Fruit fly (Drosophila melanogaster) whole organism, embryonic: Measurements from ENCODE around the gene Oct-TyrR.

ENCODE experiments used
- B-H2 ChIP-seq: fragments of 200-800 bp; sonication (Bioruptor generic); optimal IDR thresholded peaks from 2 replicates; lab custom pipeline; 2018; ENCODE audit warnings: missing biosample characterization, mild to moderate bottlenecking, missing genetic modification characterization
- BEAF-32 ChIP-seq: fragments of 200-800 bp; sonication (Bioruptor generic); optimal IDR thresholded peaks from 3 replicates; lab custom pipeline; 2017; ENCODE audit warnings: missing biosample characterization, missing genetic modification characterization, mild to moderate bottlenecking, moderate library complexity, missing genetic modification reagents
- CG10366 ChIP-seq: fragments of 200-800 bp; sonication (Bioruptor generic); IDR thresholded peaks from 2 replicates; pipeline ENCODE4 v1.3.6; 2022; ENCODE audit warnings: missing biosample characterization, missing genetic modification characterization
- CG13296 ChIP-seq: fragments of 200-800 bp; sonication (Bioruptor generic); optimal IDR thresholded peaks from 3 replicates; lab custom pipeline; 2018; ENCODE audit warnings: missing biosample characterization, mild to moderate bottlenecking, missing genetic modification characterization
- CG13624 ChIP-seq: fragments of 200-800 bp; sonication (Bioruptor generic); optimal IDR thresholded peaks from 2 replicates; lab custom pipeline; 2016; ENCODE audit warnings: missing biosample characterization, missing genetic modification characterization
- CG14441 ChIP-seq: fragments of 200-800 bp; sonication (Bioruptor generic); IDR thresholded peaks from 2 replicates; pipeline ENCODE4 v1.3.6; 2022; ENCODE audit warnings: missing biosample characterization, missing genetic modification characterization
- CG1529 ChIP-seq: fragments of 200-800 bp; sonication (Bioruptor generic); optimal IDR thresholded peaks from 3 replicates; lab custom pipeline; 2018; ENCODE audit warnings: missing biosample characterization, missing genetic modification characterization
- CG1602 ChIP-seq: fragments of 200-800 bp; sonication (Bioruptor generic); optimal IDR thresholded peaks from 3 replicates; lab custom pipeline; 2016; ENCODE audit warnings: missing biosample characterization, missing genetic modification characterization
- CG1603 ChIP-seq: fragments of 200-800 bp; sonication (Bioruptor generic); optimal IDR thresholded peaks from 2 replicates; lab custom pipeline; 2019; ENCODE audit warnings: missing biosample characterization, mild to moderate bottlenecking, missing genetic modification characterization, moderate library complexity
- CG34376 ChIP-seq: fragments of 200-800 bp; sonication (Bioruptor generic); optimal IDR thresholded peaks from 2 replicates; lab custom pipeline; 2018; ENCODE audit warnings: missing biosample characterization, mild to moderate bottlenecking, missing genetic modification characterization
- CG3995 ChIP-seq: fragments of 200-800 bp; sonication (Bioruptor generic); optimal IDR thresholded peaks from 3 replicates; lab custom pipeline; 2016; ENCODE audit warnings: missing biosample characterization, missing genetic modification characterization
- CG4282 ChIP-seq: fragments of 200-800 bp; sonication (Bioruptor generic); optimal IDR thresholded peaks from 2 replicates; lab custom pipeline; 2016; ENCODE audit warnings: missing biosample characterization, missing genetic modification characterization
- CG6683 ChIP-seq: fragments of 200-800 bp; sonication (Bioruptor generic); optimal IDR thresholded peaks from 2 replicates; lab custom pipeline; 2017; ENCODE audit warnings: missing biosample characterization, mild to moderate bottlenecking, missing genetic modification characterization, missing genetic modification reagents
- CG7963 ChIP-seq: fragments of 200-800 bp; sonication (Bioruptor generic); IDR thresholded peaks from 3 replicates; pipeline ENCODE4 v1.3.6; 2022; ENCODE audit warnings: missing biosample characterization, missing genetic modification characterization; ENCODE audit not compliant: partially characterized antibody
- CG8089 ChIP-seq: fragments of 200-800 bp; sonication (Bioruptor generic); optimal IDR thresholded peaks from 3 replicates; lab custom pipeline; 2016; ENCODE audit warnings: missing biosample characterization, missing genetic modification characterization
- CG8290 ChIP-seq, 3 experiments: fragments of 200-800 bp; sonication (Bioruptor generic); optimal IDR thresholded peaks; 2 replicates each; lab custom pipeline; 2016 to 2019; ENCODE audit warnings: missing biosample characterization in 3 of 3, missing genetic modification characterization in 3 of 3, mild to moderate bottlenecking in 2 of 3, moderate library complexity in 1 of 3
- CG9932 ChIP-seq: fragments of 200-800 bp; sonication (Bioruptor generic); IDR thresholded peaks from 2 replicates; pipeline ENCODE4 v1.3.6; 2022; ENCODE audit warnings: missing biosample characterization, missing genetic modification characterization
- CkIIα-i1 ChIP-seq: fragments of 200-800 bp; sonication (Bioruptor generic); IDR thresholded peaks from 2 replicates; pipeline ENCODE4 v1.3.6; 2022; ENCODE audit warnings: missing biosample characterization, missing genetic modification characterization
- Dref ChIP-seq: fragments of 200-800 bp; sonication (Bioruptor generic); IDR thresholded peaks from 2 replicates; pipeline ENCODE4 v1.3.6; 2022; ENCODE audit warnings: missing biosample characterization, missing genetic modification characterization
- E2f2 ChIP-seq: fragments of 200-800 bp; sonication (Bioruptor generic); IDR thresholded peaks from 2 replicates; pipeline ENCODE4 v1.3.6; 2022; ENCODE audit warnings: missing biosample characterization, missing genetic modification characterization
- Elba2 ChIP-seq: fragments of 200-800 bp; sonication (Bioruptor generic); optimal IDR thresholded peaks from 3 replicates; lab custom pipeline; 2016; ENCODE audit warnings: missing biosample characterization, missing genetic modification characterization
- H2.0 ChIP-seq: fragments of 200-800 bp; sonication (Bioruptor generic); IDR thresholded peaks from 2 replicates; pipeline ENCODE4 v1.3.6; 2022; ENCODE audit warnings: missing biosample characterization, missing genetic modification characterization
- Hand ChIP-seq: fragments of 200-800 bp; sonication (Bioruptor generic); optimal IDR thresholded peaks from 2 replicates; lab custom pipeline; 2017; ENCODE audit warnings: mild to moderate bottlenecking, missing biosample characterization, missing genetic modification reagents, missing genetic modification characterization
- Mad ChIP-seq: fragments of 200-800 bp; sonication (Bioruptor generic); optimal IDR thresholded peaks from 2 replicates; lab custom pipeline; 2016; ENCODE audit warnings: missing biosample characterization, missing genetic modification characterization
- Pdp1 ChIP-seq, 2 experiments: fragments of 200-800 bp; sonication (Bioruptor generic); optimal IDR thresholded peaks; 3 replicates each; lab custom pipeline; 2016; ENCODE audit warnings: missing biosample characterization in 2 of 2, missing genetic modification characterization in 2 of 2, mild to moderate bottlenecking in 1 of 2, moderate library complexity in 1 of 2
- Poxn ChIP-seq: fragments of 200-800 bp; sonication (Bioruptor generic); IDR thresholded peaks from 2 replicates; pipeline ENCODE4 v1.3.6; 2022; ENCODE audit warnings: missing biosample characterization, missing genetic modification characterization
- al ChIP-seq: fragments of 200-800 bp; sonication (Bioruptor generic); IDR thresholded peaks from 2 replicates; pipeline ENCODE4 v1.3.6; 2022; ENCODE audit warnings: missing biosample characterization, missing genetic modification characterization
- az2 ChIP-seq: fragments of 200-800 bp; sonication (Bioruptor generic); optimal IDR thresholded peaks from 3 replicates; lab custom pipeline; 2016; ENCODE audit warnings: missing biosample characterization, missing genetic modification characterization
- cg ChIP-seq: fragments of 200-800 bp; sonication (Bioruptor generic); optimal IDR thresholded peaks from 3 replicates; lab custom pipeline; 2019; ENCODE audit warnings: missing biosample characterization, mild to moderate bottlenecking, missing genetic modification characterization, moderate library complexity
- chm ChIP-seq: fragments of 200-800 bp; sonication (Bioruptor generic); IDR thresholded peaks from 2 replicates; pipeline ENCODE4 v1.3.6; 2022; ENCODE audit warnings: missing biosample characterization, missing genetic modification characterization
- crp ChIP-seq, 2 experiments: fragments of 200-800 bp; sonication (Bioruptor generic); optimal IDR thresholded peaks; 2 replicates in 1 of 2; 3 replicates in 1 of 2; lab custom pipeline; 2017; ENCODE audit warnings: missing biosample characterization in 2 of 2, missing genetic modification characterization in 2 of 2, mild to moderate bottlenecking in 1 of 2, moderate library complexity in 1 of 2
- cwo ChIP-seq: fragments of 200-800 bp; sonication (Bioruptor generic); optimal IDR thresholded peaks from 3 replicates; lab custom pipeline; 2017; ENCODE audit warnings: missing biosample characterization, missing genetic modification characterization, mild to moderate bottlenecking, moderate library complexity, missing genetic modification reagents
- dysf ChIP-seq: fragments of 200-800 bp; sonication (Bioruptor generic); IDR thresholded peaks from 3 replicates; pipeline ENCODE4 v1.3.6; 2022; ENCODE audit warnings: missing biosample characterization, missing genetic modification characterization
- emc ChIP-seq: fragments of 200-800 bp; sonication (Bioruptor generic); optimal IDR thresholded peaks from 2 replicates; lab custom pipeline; 2016; ENCODE audit warnings: missing biosample characterization, missing genetic modification characterization
- ems ChIP-seq: fragments of 200-800 bp; sonication (Bioruptor generic); optimal IDR thresholded peaks from 3 replicates; lab custom pipeline; 2016; ENCODE audit warnings: missing biosample characterization, missing genetic modification characterization
- en ChIP-seq: fragments of 200-800 bp; sonication (Bioruptor generic); optimal IDR thresholded peaks from 2 replicates; lab custom pipeline; 2016; ENCODE audit warnings: missing biosample characterization, missing genetic modification characterization
- fd3F ChIP-seq: fragments of 200-800 bp; sonication (Bioruptor generic); optimal IDR thresholded peaks from 2 replicates; lab custom pipeline; 2018; ENCODE audit warnings: missing biosample characterization, mild to moderate bottlenecking, missing genetic modification characterization, moderate library complexity
- ftz-f1 ChIP-seq: fragments of 200-800 bp; sonication (Bioruptor generic); optimal IDR thresholded peaks from 2 replicates; lab custom pipeline; 2016; ENCODE audit warnings: missing biosample characterization, missing genetic modification characterization
- gsb-n ChIP-seq: fragments of 200-800 bp; sonication (Bioruptor generic); optimal IDR thresholded peaks from 3 replicates; lab custom pipeline; 2018; ENCODE audit warnings: missing biosample characterization, mild to moderate bottlenecking, missing genetic modification characterization
- hth ChIP-seq: fragments of >200 bp; optimal IDR thresholded peaks from 2 replicates; lab custom pipeline; 2017; ENCODE audit warnings: inconsistent platforms
- insv ChIP-seq, 2 experiments: fragments of 200-800 bp; sonication (Bioruptor generic); optimal IDR thresholded peaks; 3 replicates each; lab custom pipeline; 2016 to 2018; ENCODE audit warnings: missing biosample characterization in 2 of 2, missing genetic modification characterization in 2 of 2
- jigr1 ChIP-seq: fragments of 200-800 bp; sonication (Bioruptor generic); IDR thresholded peaks from 3 replicates; pipeline ENCODE4 v1.3.6; 2022; ENCODE audit warnings: missing biosample characterization, missing genetic modification characterization
- kah ChIP-seq: fragments of 200-800 bp; sonication (Bioruptor generic); optimal IDR thresholded peaks from 2 replicates; lab custom pipeline; 2018; ENCODE audit warnings: missing biosample characterization, mild to moderate bottlenecking, missing genetic modification characterization
- knrl ChIP-seq: fragments of 200-800 bp; sonication (Bioruptor generic); IDR thresholded peaks from 3 replicates; pipeline ENCODE4 v1.3.6; 2022; ENCODE audit warnings: missing biosample characterization, missing genetic modification characterization; ENCODE audit not compliant: partially characterized antibody
- nerfin-1 ChIP-seq: fragments of 200-800 bp; sonication (Bioruptor generic); optimal IDR thresholded peaks from 3 replicates; lab custom pipeline; 2019; ENCODE audit warnings: missing biosample characterization, mild to moderate bottlenecking, missing genetic modification characterization, moderate library complexity
- pho ChIP-seq: fragments of 200-800 bp; sonication (Bioruptor generic); optimal IDR thresholded peaks from 2 replicates; lab custom pipeline; 2016; ENCODE audit warnings: missing biosample characterization, missing genetic modification characterization
- ranshi ChIP-seq: fragments of 200-800 bp; sonication (Bioruptor generic); IDR thresholded peaks from 2 replicates; pipeline ENCODE4 v1.3.6; 2022; ENCODE audit warnings: missing biosample characterization, missing genetic modification characterization
- repo ChIP-seq: fragments of 200-800 bp; sonication (Bioruptor generic); optimal IDR thresholded peaks from 2 replicates; lab custom pipeline; 2016; ENCODE audit warnings: missing biosample characterization, missing genetic modification characterization
- row ChIP-seq: fragments of 200-800 bp; sonication (Bioruptor generic); IDR thresholded peaks from 3 replicates; pipeline ENCODE4 v1.3.6; 2022; ENCODE audit warnings: missing biosample characterization, missing genetic modification characterization
- stc ChIP-seq: fragments of 200-800 bp; sonication (Bioruptor generic); IDR thresholded peaks from 2 replicates; pipeline ENCODE4 v1.3.6; 2022; ENCODE audit warnings: missing biosample characterization, missing genetic modification characterization
- vvl ChIP-seq: fragments of 200-800 bp; sonication (Bioruptor generic); IDR thresholded peaks from 2 replicates; pipeline ENCODE4 v1.3.6; 2022; ENCODE audit warnings: missing biosample characterization, missing genetic modification characterization

Oct-TyrR gene

dm6 chr3L:22078063-22078462 is 43.3 kb downstream of the Oct-TyrR start (continued):
- TF ChIP-seq E2f2: peak; percentile 20; the same call in 1 of the 2 replicates
- peak; percentile 74 for TF ChIP-seq BEAF-32 (GFP tag; lab: Kevin White, UChicago)
- TF ChIP-seq CG7963: no peak
- TF ChIP-seq crp (GFP tag; optimal IDR thresholded peaks at IDR 0.05; lab: Kevin White, UChicago): no peak
- TF ChIP-seq stc (GFP tag; lab: Robert Waterston, UW): peak; percentile 45; the same call in 1 of the 2 replicates
- peak; percentile 14 for TF ChIP-seq cwo (GFP tag; lab: Kevin White, UChicago)
- peak; percentile 76 for TF ChIP-seq CG8290 (GFP tag; optimal IDR thresholded peaks at IDR 0.05; lab: Kevin White, UChicago)
- TF ChIP-seq CG8290 (tag; optimal IDR thresholded peaks at IDR 0.05; lab: Kevin White, UChicago): peak; percentile 37 to 83
- peak; percentile 50 to 57 for TF ChIP-seq Pdp1 (GFP tag; optimal IDR thresholded peaks at IDR 0.05; lab: Kevin White, UChicago)
- no peak for TF ChIP-seq jigr1 (GFP tag; lab: Robert Waterston, UW)
- TF ChIP-seq CG1529: peak; percentile 13
- TF ChIP-seq CG13624: peak; percentile 46
- TF ChIP-seq repo (GFP tag; lab: Kevin White, UChicago): peak; percentile 34
- no peak for TF ChIP-seq Elba2 (GFP tag; lab: Kevin White, UChicago)
- TF ChIP-seq CG4282 (GFP tag; lab: Kevin White, UChicago): peak; percentile 4
- peak; percentile 7 for TF ChIP-seq CG8089 (GFP tag; lab: Kevin White, UChicago)
- TF ChIP-seq en (GFP tag; lab: Kevin White, UChicago): no peak
- peak; percentile 42 for TF ChIP-seq CG1602 (GFP tag; lab: Kevin White, UChicago)
- no peak for TF ChIP-seq hth
- TF ChIP-seq Poxn: no peak
- TF ChIP-seq dysf (GFP tag; lab: Robert Waterston, UW): peak; percentile 44
- TF ChIP-seq ftz-f1 (GFP tag; lab: Kevin White, UChicago): no peak
- no peak for TF ChIP-seq insv (GFP tag; optimal IDR thresholded peaks at IDR 0.05; lab: Kevin White, UChicago)
- TF ChIP-seq nerfin-1 (tag; lab: Kevin White, UChicago): peak; percentile 14
- peak; percentile 24 for TF ChIP-seq Mad
- TF ChIP-seq CG9932 (GFP tag; lab: Robert Waterston, UW): peak; percentile 70
- no peak for TF ChIP-seq emc
- TF ChIP-seq B-H2 (GFP tag; lab: Kevin White, UChicago): no peak
- peak; percentile 5 for TF ChIP-seq CG13296 (GFP tag; lab: Kevin White, UChicago)
- peak; percentile 60 for TF ChIP-seq chm (GFP tag; lab: Robert Waterston, UW)
- no peak for TF ChIP-seq Dref
- no peak for TF ChIP-seq H2.0 (GFP tag; lab: Robert Waterston, UW)
- TF ChIP-seq CG3995 (GFP tag; lab: Kevin White, UChicago): no peak
- peak; percentile 72; the same call in 2 of the 3 replicates for TF ChIP-seq knrl
- TF ChIP-seq kah: no peak
- TF ChIP-seq ranshi (GFP tag; lab: Robert Waterston, UW): peak; percentile 51; the same call in 1 of the 2 replicates
- no peak for TF ChIP-seq CkIIα-i1
- TF ChIP-seq al (GFP tag; lab: Robert Waterston, UW): peak; percentile 52; the same call in 1 of the 2 replicates
- no peak for TF ChIP-seq cg (GFP tag; lab: Kevin White, UChicago)
- TF ChIP-seq row: peak; percentile 84
- TF ChIP-seq Hand: no peak
- no peak for TF ChIP-seq fd3F
- TF ChIP-seq az2: peak; percentile 44
- TF ChIP-seq CG34376 (GFP tag; lab: Kevin White, UChicago): no peak
- TF ChIP-seq gsb-n (tag; lab: Kevin White, UChicago): peak; percentile 2
- TF ChIP-seq CG10366: peak; percentile 62
- TF ChIP-seq ems (GFP tag; lab: Kevin White, UChicago): peak; percentile 47
- 0 out of 2 replicates have a peak, but pooled peaks have one; percentile 24 for TF ChIP-seq CG14441 (GFP tag; lab: Robert Waterston, UW)
- TF ChIP-seq CG6683 (GFP tag; lab: Kevin White, UChicago): no peak
- TF ChIP-seq pho (GFP tag; lab: Kevin White, UChicago): peak; percentile 29
- TF ChIP-seq vvl (GFP tag; lab: Robert Waterston, UW): peak; percentile 74
- peak; percentile 68 for TF ChIP-seq CG1603 (tag; lab: Kevin White, UChicago)
